Worm (Caenorhabditis elegans): ENCODE data around the gene pgp-6.

ce11 chrX:10861673-10862072, 15.6 kb downstream of the pgp-6 start:
- TF ChIP-seq Y48G9A.11 (GFP tag; IDR thresholded peaks at IDR 0.05) (no peak), aha-1 (tag) (no peak), ama-1 (optimal IDR thresholded peaks at IDR 0.05) (no peak), ces-1 (GFP tag; optimal IDR thresholded peaks at IDR 0.05) (no peak), nhr-76 (tag; optimal IDR thresholded peaks at IDR 0.05) (no peak), mep-1 (tag; optimal IDR thresholded peaks at IDR 0.05) (no peak), jun-1 (tag; optimal IDR thresholded peaks at IDR 0.05) (no peak), hif-1 (tag; optimal IDR thresholded peaks at IDR 0.05) (no peak), nhr-102 (tag; optimal IDR thresholded peaks at IDR 0.05) (no peak), skn-1 (tag; optimal IDR thresholded peaks at IDR 0.05) (no peak), egl-27 (tag; optimal IDR thresholded peaks at IDR 0.05) (no peak), dmd-8 (GFP tag; IDR thresholded peaks at IDR 0.05) (no peak), unc-39 (tag; optimal IDR thresholded peaks at IDR 0.05) (no peak), nhr-77 (tag; optimal IDR thresholded peaks at IDR 0.05) (no peak)
